Fruit fly (Drosophila melanogaster) S2 (cell line): ENCODE data around the gene Cat.
A peak's percentile ranks its signal among the peaks of the same experiment; 100 is the strongest.

Experiments used
- CG8478 ChIP-seq: fragments of >200 bp; optimal IDR thresholded peaks from 2 replicates; lab custom pipeline; 2018
- CTCF ChIP-seq, 2 experiments: fragments of >200 bp; optimal IDR thresholded peaks; 2 replicates each; lab custom pipeline; 2018

DNA sequence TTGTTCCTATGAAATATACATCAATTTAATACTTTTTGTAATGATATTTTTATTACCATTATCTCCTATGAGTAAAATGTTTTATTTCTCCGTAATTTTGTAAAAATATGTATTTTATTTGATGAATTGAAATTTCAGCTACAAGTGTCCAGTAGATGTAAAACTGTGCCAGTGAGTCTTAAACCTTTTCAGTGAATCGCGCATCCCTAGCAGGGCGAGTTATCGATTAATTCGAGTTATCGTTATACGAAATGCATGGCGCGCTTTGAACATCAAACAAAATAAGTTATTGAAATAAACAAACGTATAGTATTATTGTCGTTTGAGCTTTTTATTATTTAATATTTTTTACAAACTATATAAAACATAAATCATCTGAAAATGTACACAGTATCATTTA, 5.9 kb downstream of the Cat start:
- TF ChIP-seq CG8478 (lab: Kevin White, UChicago): no peak
- peak in 1 of 2 experiments; percentile 53 for TF ChIP-seq CTCF (optimal IDR thresholded peaks at IDR 0.05; lab: Kevin White, UChicago)
